Worm (Caenorhabditis elegans) whole organism, L1 larva: ENCODE data around the gene set-8.

Experiments
- C16A3.4 ChIP-seq: fragments of 150-350 bp; optimal IDR thresholded peaks from 2 replicates; lab custom pipeline; 2014; ENCODE audit warnings: missing biosample characterization, missing genetic modification characterization
- alr-1 ChIP-seq: fragments of 200-800 bp; sonication (Bioruptor generic); optimal IDR thresholded peaks from 2 replicates; lab custom pipeline; 2018; ENCODE audit warnings: borderline replicate concordance, mild to moderate bottlenecking, missing genetic modification characterization, missing compliant biosample characterization
- blmp-1 ChIP-seq: fragments of 150-350 bp; optimal IDR thresholded peaks from 2 replicates; lab custom pipeline; 2014; ENCODE audit warnings: missing biosample characterization, missing genetic modification characterization
- ceh-8 ChIP-seq: fragments of 200-800 bp; sonication (Bioruptor generic); optimal IDR thresholded peaks from 2 replicates; lab custom pipeline; 2018; ENCODE audit warnings: mild to moderate bottlenecking, missing genetic modification characterization, moderate library complexity, missing compliant biosample characterization
- ceh-82 ChIP-seq, 3 experiments: fragments of 150-350 bp in 1 of 3; sonication (generic microtip) in 2 of 3; optimal IDR thresholded peaks; 2 replicates each; lab custom pipeline; 2014 to 2017; ENCODE audit warnings: missing biosample characterization in 3 of 3, missing genetic modification characterization in 3 of 3
- ces-1 ChIP-seq: fragments of 150-350 bp; optimal IDR thresholded peaks from 2 replicates; lab custom pipeline; 2014; ENCODE audit warnings: missing biosample characterization, missing genetic modification reagents, missing genetic modification characterization
- efl-1 ChIP-seq, 4 experiments: fragments of 150-350 bp; optimal IDR thresholded peaks in 3 of 4; peaks in 1 of 4; 1 replicate in 1 of 4; 2 replicates in 3 of 4; lab custom pipeline; 2014; ENCODE audit warnings: missing biosample characterization in 2 of 4, missing genetic modification characterization in 2 of 4, missing genetic modification reagents in 2 of 4
- elt-2 ChIP-seq: sonication (generic microtip); optimal IDR thresholded peaks from 2 replicates; lab custom pipeline; 2016; ENCODE audit warnings: missing genetic modification characterization, mild to moderate bottlenecking, inconsistent platforms, missing compliant biosample characterization, missing genetic modification reagents
- fkh-10 ChIP-seq: sonication (generic microtip); optimal IDR thresholded peaks from 2 replicates; lab custom pipeline; 2017; ENCODE audit warnings: missing biosample characterization, missing genetic modification reagents, missing genetic modification characterization
- fkh-8 ChIP-seq: sonication (generic microtip); optimal IDR thresholded peaks from 2 replicates; lab custom pipeline; 2016; ENCODE audit warnings: mild to moderate bottlenecking, missing genetic modification characterization, missing compliant biosample characterization
- hlh-17 ChIP-seq: fragments of 200-800 bp; sonication (Bioruptor generic); optimal IDR thresholded peaks from 2 replicates; lab custom pipeline; 2018; ENCODE audit warnings: missing genetic modification characterization, mild to moderate bottlenecking, missing compliant biosample characterization, moderate library complexity, borderline replicate concordance
- hlh-4 ChIP-seq: sonication (generic microtip); optimal IDR thresholded peaks from 2 replicates; lab custom pipeline; 2016; ENCODE audit warnings: mild to moderate bottlenecking, missing genetic modification characterization, missing compliant biosample characterization
- lin-14 ChIP-seq: fragments of 200-800 bp; sonication (Bioruptor generic); optimal IDR thresholded peaks from 2 replicates; lab custom pipeline; 2018; ENCODE audit warnings: mild to moderate bottlenecking, missing genetic modification characterization, moderate library complexity, missing compliant biosample characterization
- lin-15B ChIP-seq: fragments of 150-350 bp; sonication (generic microtip); optimal IDR thresholded peaks from 3 replicates; lab custom pipeline; 2014; ENCODE audit warnings: missing biosample characterization, missing genetic modification characterization
- lsy-2 ChIP-seq, 2 experiments: fragments of 150-350 bp; optimal IDR thresholded peaks; 2 replicates each; lab custom pipeline; 2014; ENCODE audit warnings: missing biosample characterization in 2 of 2, missing genetic modification characterization in 2 of 2
- nhr-19 ChIP-seq: fragments of 200-800 bp; sonication (Bioruptor generic); conservative IDR thresholded peaks from 2 replicates; pipeline ENCODE4 v1.3.6; 2022; ENCODE audit warnings: missing genetic modification characterization, missing compliant biosample characterization
- nhr-20 ChIP-seq: sonication (generic microtip); optimal IDR thresholded peaks from 2 replicates; lab custom pipeline; 2016; ENCODE audit warnings: mild to moderate bottlenecking, missing genetic modification characterization, missing compliant biosample characterization
- nhr-28 ChIP-seq: fragments of 150-350 bp; optimal IDR thresholded peaks from 2 replicates; lab custom pipeline; 2014; ENCODE audit warnings: missing biosample characterization, missing genetic modification characterization
- nhr-71 ChIP-seq: sonication (generic microtip); optimal IDR thresholded peaks from 2 replicates; lab custom pipeline; 2016; ENCODE audit warnings: mild to moderate bottlenecking, missing genetic modification characterization, moderate library complexity, missing compliant biosample characterization
- nhr-76 ChIP-seq: sonication (generic microtip); optimal IDR thresholded peaks from 2 replicates; lab custom pipeline; 2017; ENCODE audit warnings: missing biosample characterization, missing genetic modification characterization
- nhr-77 ChIP-seq: fragments of 150-350 bp; optimal IDR thresholded peaks from 2 replicates; lab custom pipeline; 2014; ENCODE audit warnings: missing biosample characterization, missing genetic modification characterization
- nhr-84 ChIP-seq: sonication (generic microtip); optimal IDR thresholded peaks from 2 replicates; lab custom pipeline; 2017; ENCODE audit warnings: missing biosample characterization, missing genetic modification characterization
- nhr-85 ChIP-seq: sonication (generic microtip); peaks from one replicate; lab custom pipeline; 2016; ENCODE audit warnings: missing genetic modification characterization, inconsistent platforms, missing compliant biosample characterization
- nhr-90 ChIP-seq: sonication (generic microtip); optimal IDR thresholded peaks from 2 replicates; lab custom pipeline; 2016; ENCODE audit warnings: mild to moderate bottlenecking, missing genetic modification characterization, missing compliant biosample characterization; ENCODE audit not compliant: poor library complexity
- rnt-1 ChIP-seq: sonication (generic microtip); optimal IDR thresholded peaks from 2 replicates; lab custom pipeline; 2016; ENCODE audit warnings: mild to moderate bottlenecking, missing genetic modification characterization, moderate library complexity, missing compliant biosample characterization
- snpc-4 ChIP-seq: fragments of 150-350 bp; optimal IDR thresholded peaks from 2 replicates; lab custom pipeline; 2014; ENCODE audit warnings: missing biosample characterization, missing genetic modification characterization
- snu-23 ChIP-seq: sonication (generic microtip); optimal IDR thresholded peaks from 2 replicates; lab custom pipeline; 2016; ENCODE audit warnings: missing genetic modification characterization, missing compliant biosample characterization
- tbx-2 ChIP-seq: sonication (generic microtip); optimal IDR thresholded peaks from 2 replicates; lab custom pipeline; 2016; ENCODE audit warnings: missing genetic modification characterization, missing compliant biosample characterization
- xbp-1 ChIP-seq: sonication (generic microtip); optimal IDR thresholded peaks from 2 replicates; lab custom pipeline; 2016; ENCODE audit warnings: missing genetic modification characterization, missing compliant biosample characterization
- zag-1 ChIP-seq: fragments of 150-350 bp; optimal IDR thresholded peaks from 2 replicates; lab custom pipeline; 2014; ENCODE audit warnings: missing biosample characterization, missing genetic modification characterization
- zip-4 ChIP-seq: fragments of 200-800 bp; sonication (Bioruptor generic); optimal IDR thresholded peaks from 2 replicates; lab custom pipeline; 2018; ENCODE audit warnings: mild to moderate bottlenecking, missing genetic modification characterization, moderate library complexity, missing compliant biosample characterization

Gene set-8

ce11 chrX:13446418-13446817 is at the start of gene set-8:
Gene set-8 (plus strand): TSS chrX:13446718.
- TF ChIP-seq nhr-76 (tag; lab: Kevin White, UChicago) (no peak), C16A3.4 (no peak), ceh-8 (GFP tag; lab: Kevin White, UChicago) (no peak)

- TF ChIP-seq nhr-84 (tag; lab: Kevin White, UChicago) (no peak), fkh-8 (tag; lab: Kevin White, UChicago) (peak; percentile 53)
Observed at ce11 chrX:13399221-13399620, 47.3 kb upstream of the set-8 start, which contains the start of gene F02C12.2. Gene F02C12.2 (minus strand): TSS chrX:13399321.

ce11 chrX:13401311-13401710 is 45.2 kb upstream of the set-8 start:
- TF ChIP-seq snpc-4 (tag; lab: Kevin White, UChicago): no peak
- peak; percentile 42 for TF ChIP-seq lin-14 (GFP tag; lab: Kevin White, UChicago)
- TF ChIP-seq elt-2 (tag; lab: Kevin White, UChicago): peak; percentile 4
- no peak for TF ChIP-seq tbx-2
- TF ChIP-seq snu-23 (GFP tag; lab: Kevin White, UChicago): peak; percentile 4
- peak; percentile 4 for TF ChIP-seq rnt-1
- peak in 1 of 2 experiments; percentile 4 for TF ChIP-seq efl-1 (optimal IDR thresholded peaks at IDR 0.05; lab: Kevin White, UChicago)
- TF ChIP-seq efl-1 (GFP tag; optimal IDR thresholded peaks at IDR 0.05 in 1 of 2; lab: Kevin White, UChicago): peak in 1 of 2 experiments; percentile 15
- no peak for TF ChIP-seq fkh-10 (GFP tag; lab: Kevin White, UChicago)
- TF ChIP-seq ceh-82 (tag; optimal IDR thresholded peaks at IDR 0.05; lab: Kevin White, UChicago): no peak
- peak; percentile 35 for TF ChIP-seq nhr-20 (tag; lab: Kevin White, UChicago)
- TF ChIP-seq blmp-1: peak; percentile 68
- peak; percentile 40 for TF ChIP-seq nhr-77 (tag; lab: Kevin White, UChicago)

- no peak for TF ChIP-seq nhr-90 (tag; lab: Kevin White, UChicago)
- no peak for TF ChIP-seq hlh-17 (GFP tag; lab: Kevin White, UChicago)
- no peak for TF ChIP-seq xbp-1
- TF ChIP-seq alr-1 (tag; lab: Kevin White, UChicago): no peak
Observed at ce11 chrX:13401783-13402182, 44.7 kb upstream of the set-8 start, which contains the start of gene F02C12.1. Gene F02C12.1 (plus strand): TSS chrX:13402083.

ce11 chrX:13409543-13409942 is 37.0 kb upstream of the set-8 start, which contains the start of the genes cyp-13B1 and C29F7.1:
Gene cyp-13B1 (minus strand): TSS chrX:13409643.
Gene C29F7.1 (plus strand): TSS chrX:13409936.
- TF ChIP-seq elt-2 (tag; lab: Kevin White, UChicago) (peak; percentile 15), nhr-28 (tag; lab: Kevin White, UChicago) (no peak), rnt-1 (no peak), lin-15B (no peak), nhr-19 (0 out of 2 replicates have a peak, but pooled peaks have one; percentile 18), lsy-2 (tag; optimal IDR thresholded peaks at IDR 0.05; lab: Kevin White, UChicago) (no peak), ces-1 (GFP tag; lab: Kevin White, UChicago) (no peak), nhr-85 (tag; lab: Kevin White, UChicago) (peak; percentile 23), zag-1 (no peak), lin-14 (GFP tag; lab: Kevin White, UChicago) (peak; percentile 35), nhr-20 (tag; lab: Kevin White, UChicago) (peak; percentile 46), nhr-71 (tag; lab: Kevin White, UChicago) (peak; percentile 1), ceh-82 (tag; optimal IDR thresholded peaks at IDR 0.05; lab: Kevin White, UChicago) (no peak), tbx-2 (no peak), zip-4 (GFP tag; lab: Kevin White, UChicago) (no peak)

ce11 chrX:13411306-13411705 is 35.2 kb upstream of the set-8 start:
- peak; percentile 4 for TF ChIP-seq snu-23 (GFP tag; lab: Kevin White, UChicago)
- TF ChIP-seq nhr-20 (tag; lab: Kevin White, UChicago): peak; percentile 71
- TF ChIP-seq hlh-4 (tag; lab: Kevin White, UChicago): no peak
